Worm (Caenorhabditis elegans): Measurements from ENCODE around the gene kvs-1.

kvs-1 gene

DNA sequence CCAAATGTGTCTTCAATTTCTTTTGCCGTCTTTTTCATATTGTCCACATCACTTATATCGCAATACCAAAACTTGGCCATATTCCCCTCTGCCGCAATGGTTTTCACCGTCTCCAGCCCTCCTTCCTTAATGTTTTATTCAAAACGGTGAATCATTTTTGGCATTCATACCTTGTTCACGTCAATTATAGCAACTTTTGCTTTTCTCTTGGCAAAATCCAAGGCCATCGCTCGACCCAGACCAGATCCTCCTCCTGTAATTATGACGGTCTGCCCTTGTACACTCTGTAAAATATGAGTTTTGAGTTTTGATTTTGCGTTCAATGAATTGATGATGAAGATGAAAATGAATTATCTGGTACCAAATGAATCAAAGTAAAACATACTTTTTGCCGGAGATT lies 42.5 kb downstream of the kvs-1 start:
- no peak for TF ChIP-seq ZK546.5 (tag; optimal IDR thresholded peaks at IDR 0.05)
- no peak for TF ChIP-seq nhr-25 (tag; optimal IDR thresholded peaks at IDR 0.05)
- TF ChIP-seq sma-9 (GFP tag; optimal IDR thresholded peaks at IDR 0.05), result no peak
- TF ChIP-seq sma-9 (tag; optimal IDR thresholded peaks at IDR 0.05), result no peak
- TF ChIP-seq snpc-4 (tag; optimal IDR thresholded peaks at IDR 0.05), result no peak
- no peak for TF ChIP-seq F13H6.1 (tag; optimal IDR thresholded peaks at IDR 0.05)
- no peak for TF ChIP-seq unc-55 (GFP tag; optimal IDR thresholded peaks at IDR 0.05)
- no peak for TF ChIP-seq sem-4 (tag; optimal IDR thresholded peaks at IDR 0.05)
- TF ChIP-seq mbf-1 (tag; optimal IDR thresholded peaks at IDR 0.05), result no peak
- no peak for TF ChIP-seq skn-1 (tag; optimal IDR thresholded peaks at IDR 0.05)
- no peak for TF ChIP-seq alr-1 (tag; optimal IDR thresholded peaks at IDR 0.05)

ce11 chrX:7662532-7662931 lies 44.4 kb downstream of the kvs-1 start:
- no peak for TF ChIP-seq Y55F3AM.14 (GFP tag; optimal IDR thresholded peaks at IDR 0.05)
- TF ChIP-seq nhr-25 (tag; optimal IDR thresholded peaks at IDR 0.05), result peak; percentile 6
- TF ChIP-seq lsy-2 (tag; optimal IDR thresholded peaks at IDR 0.05), result peak in 1 of 2 experiments; percentile 4

DNA sequence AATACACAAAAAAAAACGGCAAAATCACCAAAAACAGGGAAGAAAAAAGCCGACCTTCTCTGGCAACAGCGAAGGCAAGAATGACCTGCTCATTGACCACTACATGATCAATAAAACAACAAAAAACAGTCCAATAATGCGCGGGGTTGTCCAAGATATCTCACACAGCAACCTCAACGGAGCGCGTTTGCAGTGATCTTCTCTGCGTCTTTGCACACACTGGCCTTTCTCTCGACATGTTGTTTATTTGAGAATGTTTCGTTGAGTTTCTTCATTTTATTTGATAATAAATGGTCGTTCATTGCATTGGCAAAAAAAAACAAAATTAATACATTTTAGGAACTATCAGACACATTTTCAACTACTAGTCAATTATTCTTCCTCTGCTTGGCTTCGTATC lies 45.3 kb downstream of the kvs-1 start:
- TF ChIP-seq mbf-1 (tag; optimal IDR thresholded peaks at IDR 0.05) (no peak), sma-3 (GFP tag; optimal IDR thresholded peaks at IDR 0.05) (peak; percentile 31), nhr-25 (tag; optimal IDR thresholded peaks at IDR 0.05) (peak; percentile 10), zag-1 (tag; optimal IDR thresholded peaks at IDR 0.05) (no peak), ZK546.5 (tag; optimal IDR thresholded peaks at IDR 0.05) (no peak), nhr-21 (tag; optimal IDR thresholded peaks at IDR 0.05) (peak; percentile 24), crh-2 (tag; optimal IDR thresholded peaks at IDR 0.05) (peak; percentile 31), aly-2 (tag; optimal IDR thresholded peaks at IDR 0.05) (no peak), nhr-10 (tag; optimal IDR thresholded peaks at IDR 0.05) (no peak), R02D3.7 (tag; optimal IDR thresholded peaks at IDR 0.05) (no peak), ceh-82 (tag; optimal IDR thresholded peaks at IDR 0.05) (no peak), C34F6.9 (tag; optimal IDR thresholded peaks at IDR 0.05) (peak; percentile 4), lin-39 (tag; optimal IDR thresholded peaks at IDR 0.05) (no peak), nhr-129 (tag; optimal IDR thresholded peaks at IDR 0.05) (peak; percentile 75), nhr-12 (tag; optimal IDR thresholded peaks at IDR 0.05) (no peak), ztf-4 (tag; optimal IDR thresholded peaks at IDR 0.05) (no peak), blmp-1 (tag; optimal IDR thresholded peaks at IDR 0.05; ENCODE audit: insufficient read depth) (peak; percentile 23), gmeb-1 (tag; optimal IDR thresholded peaks at IDR 0.05) (peak; percentile 48), lin-13 (GFP tag; optimal IDR thresholded peaks at IDR 0.05) (peak; percentile 62), F13H6.1 (tag; optimal IDR thresholded peaks at IDR 0.05) (peak; percentile 19), dmd-4 (tag; optimal IDR thresholded peaks at IDR 0.05) (no peak), sma-9 (GFP tag; optimal IDR thresholded peaks at IDR 0.05) (peak; percentile 62), sma-9 (tag; optimal IDR thresholded peaks at IDR 0.05) (no peak), elt-1 (tag; optimal IDR thresholded peaks at IDR 0.05) (no peak), unc-55 (GFP tag; optimal IDR thresholded peaks at IDR 0.05) (peak; percentile 58), lsy-2 (tag; optimal IDR thresholded peaks at IDR 0.05) (peak in 1 of 2 experiments; percentile 26), nhr-6 (tag; optimal IDR thresholded peaks at IDR 0.05) (no peak)

DNA sequence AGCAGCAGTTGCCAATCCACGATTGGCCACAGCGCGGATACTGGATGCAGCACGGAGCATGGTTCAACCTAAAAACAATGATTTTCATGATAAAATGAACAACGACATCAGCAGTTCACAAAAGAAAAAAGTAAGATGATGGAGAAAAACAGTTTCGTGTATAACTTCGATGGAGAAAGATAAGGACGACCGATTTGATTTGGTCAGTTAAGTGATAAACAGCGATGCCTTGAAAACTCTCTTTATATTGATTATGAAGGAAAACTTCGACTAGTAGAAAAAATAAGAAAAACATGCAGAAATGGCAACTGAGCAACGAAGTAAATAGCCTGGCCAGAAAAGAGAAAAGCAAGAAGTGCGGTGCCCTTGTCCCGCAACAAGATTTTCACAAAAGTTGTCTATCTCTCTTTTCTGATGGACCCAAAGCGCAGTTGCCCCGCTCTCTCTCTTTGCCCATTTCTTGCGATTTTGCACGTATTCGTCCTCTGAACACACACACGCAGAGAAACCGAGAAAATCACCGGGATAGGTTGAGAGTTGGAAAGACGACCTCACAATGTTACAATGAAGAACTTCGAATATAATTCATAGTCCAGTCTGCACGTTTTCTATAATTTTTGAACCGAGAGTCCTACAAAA lies 45.9 kb downstream of the kvs-1 start, which contains the start of gene pcca-1:
Gene pcca-1 (minus strand): TSS at position 68 of the 639 bp plus-strand sequence.
- TF ChIP-seq ama-1 (optimal IDR thresholded peaks at IDR 0.05) (peak; percentile 3), lin-13 (GFP tag; optimal IDR thresholded peaks at IDR 0.05) (peak; percentile 9), ztf-1 (GFP tag; conservative IDR thresholded peaks at IDR 0.05) (no peak), F13H6.1 (tag; optimal IDR thresholded peaks at IDR 0.05) (peak; percentile 2), C34F6.9 (tag; optimal IDR thresholded peaks at IDR 0.05) (peak; percentile 43), nhr-129 (tag; optimal IDR thresholded peaks at IDR 0.05) (peak; percentile 49)
